Worm (Caenorhabditis elegans): ENCODE results near the gene sars-2.

Gene sars-2

DNA sequence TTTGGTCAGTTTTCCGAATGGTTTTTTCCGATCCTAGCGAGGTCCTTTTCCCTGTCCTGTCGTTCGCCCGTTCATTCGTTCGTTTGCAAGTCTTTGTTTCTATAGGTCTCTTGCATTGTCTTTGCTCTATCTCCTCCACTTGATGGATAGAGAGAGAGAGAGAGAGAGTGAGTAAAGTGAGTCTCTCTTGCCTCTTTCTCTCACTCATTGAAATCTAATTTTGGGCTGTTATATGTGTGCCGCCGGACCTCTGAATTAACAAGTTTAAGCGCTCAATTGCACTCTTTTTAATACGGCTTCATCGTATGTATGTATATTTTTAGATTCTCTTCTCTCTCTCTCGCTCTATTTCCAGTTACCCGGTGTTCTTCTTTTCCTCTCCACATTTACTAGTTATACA lies 46.4 kb downstream of the sars-2 start:
- TF ChIP-seq lin-13 (GFP tag; optimal IDR thresholded peaks at IDR 0.05) (no peak), nhr-129 (tag; optimal IDR thresholded peaks at IDR 0.05) (peak; percentile 16), C34F6.9 (tag; optimal IDR thresholded peaks at IDR 0.05) (peak; percentile 36), sem-4 (tag; optimal IDR thresholded peaks at IDR 0.05) (no peak)

DNA sequence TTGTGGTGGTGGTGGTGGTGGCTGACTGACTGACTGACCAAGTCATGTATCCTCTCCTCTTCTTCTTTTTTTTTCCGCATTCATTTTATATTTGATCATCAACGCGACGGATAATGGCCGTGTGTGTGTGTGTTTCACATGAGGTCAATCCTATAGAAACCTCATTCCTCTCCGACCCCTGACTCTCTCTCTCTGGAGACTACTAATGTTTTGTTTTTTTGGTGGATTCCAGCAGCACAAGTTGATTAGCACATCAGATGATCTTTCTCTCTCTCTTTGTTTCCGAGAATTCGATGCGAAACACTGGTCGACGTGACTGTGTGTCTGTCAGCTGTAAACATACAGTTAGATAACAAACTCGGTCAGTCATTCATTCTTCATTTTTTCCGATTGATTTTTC lies 47.7 kb downstream of the sars-2 start, which contains the start of gene Y24D9A.7:
Gene Y24D9A.7, minus strand, starts transcription at position 46 of the 400 bp plus-strand sequence.
- no peak for TF ChIP-seq snpc-4 (tag; optimal IDR thresholded peaks at IDR 0.05)
- TF ChIP-seq ceh-16 (tag; optimal IDR thresholded peaks at IDR 0.05), result no peak
- TF ChIP-seq lsy-2 (tag; optimal IDR thresholded peaks at IDR 0.05), result peak in 1 of 2 experiments; percentile 8
- no peak for TF ChIP-seq elt-1 (tag; optimal IDR thresholded peaks at IDR 0.05)
- 0 out of 2 replicates have a peak, but pooled peaks have one; percentile 67 for TF ChIP-seq ztf-1 (GFP tag; conservative IDR thresholded peaks at IDR 0.05)
- no peak for TF ChIP-seq sma-3 (GFP tag; optimal IDR thresholded peaks at IDR 0.05)
- no peak for TF ChIP-seq C34F6.9 (tag; optimal IDR thresholded peaks at IDR 0.05)
- TF ChIP-seq nhr-23 (tag; optimal IDR thresholded peaks at IDR 0.05), result no peak
- peak; percentile 17 for TF ChIP-seq gmeb-1 (tag; optimal IDR thresholded peaks at IDR 0.05)
- TF ChIP-seq nhr-11 (tag; optimal IDR thresholded peaks at IDR 0.05), result no peak
- peak; percentile 52 for TF ChIP-seq sma-9 (GFP tag; optimal IDR thresholded peaks at IDR 0.05)
- no peak for TF ChIP-seq sma-9 (tag; optimal IDR thresholded peaks at IDR 0.05)
- no peak for TF ChIP-seq ceh-82 (tag; optimal IDR thresholded peaks at IDR 0.05)
- TF ChIP-seq lin-11 (tag; optimal IDR thresholded peaks at IDR 0.05), result no peak
- no peak for TF ChIP-seq skn-1 (tag; optimal IDR thresholded peaks at IDR 0.05)
- no peak for TF ChIP-seq unc-62 (GFP tag; optimal IDR thresholded peaks at IDR 0.05)
- no peak for TF ChIP-seq nhr-6 (tag; optimal IDR thresholded peaks at IDR 0.05)
- TF ChIP-seq lin-13 (GFP tag; optimal IDR thresholded peaks at IDR 0.05), result no peak
- no peak for TF ChIP-seq egl-27 (tag; optimal IDR thresholded peaks at IDR 0.05)
- no peak for TF ChIP-seq nhr-77 (tag; optimal IDR thresholded peaks at IDR 0.05)
- TF ChIP-seq dmd-4 (tag; optimal IDR thresholded peaks at IDR 0.05), result no peak
- TF ChIP-seq blmp-1 (tag; optimal IDR thresholded peaks at IDR 0.05; ENCODE audit: insufficient read depth), result no peak
- peak; percentile 74 for TF ChIP-seq nhr-129 (tag; optimal IDR thresholded peaks at IDR 0.05)
- peak; percentile 29 for TF ChIP-seq nhr-21 (tag; optimal IDR thresholded peaks at IDR 0.05)
- no peak for TF ChIP-seq alr-1 (tag; optimal IDR thresholded peaks at IDR 0.05)
- no peak for TF ChIP-seq mdl-1 (tag; optimal IDR thresholded peaks at IDR 0.05)
- no peak for TF ChIP-seq unc-39 (tag; optimal IDR thresholded peaks at IDR 0.05)
- peak; percentile 48 for TF ChIP-seq fos-1 (tag; optimal IDR thresholded peaks at IDR 0.05)
- TF ChIP-seq F13H6.1 (tag; optimal IDR thresholded peaks at IDR 0.05), result peak; percentile 13
- TF ChIP-seq zag-1 (tag; optimal IDR thresholded peaks at IDR 0.05), result no peak
- TF ChIP-seq crh-2 (tag; optimal IDR thresholded peaks at IDR 0.05), result peak; percentile 55
- TF ChIP-seq peb-1 (tag; optimal IDR thresholded peaks at IDR 0.05), result no peak
- no peak for TF ChIP-seq Y55F3AM.14 (GFP tag; optimal IDR thresholded peaks at IDR 0.05)
- TF ChIP-seq ztf-4 (tag; optimal IDR thresholded peaks at IDR 0.05), result peak; percentile 3

DNA sequence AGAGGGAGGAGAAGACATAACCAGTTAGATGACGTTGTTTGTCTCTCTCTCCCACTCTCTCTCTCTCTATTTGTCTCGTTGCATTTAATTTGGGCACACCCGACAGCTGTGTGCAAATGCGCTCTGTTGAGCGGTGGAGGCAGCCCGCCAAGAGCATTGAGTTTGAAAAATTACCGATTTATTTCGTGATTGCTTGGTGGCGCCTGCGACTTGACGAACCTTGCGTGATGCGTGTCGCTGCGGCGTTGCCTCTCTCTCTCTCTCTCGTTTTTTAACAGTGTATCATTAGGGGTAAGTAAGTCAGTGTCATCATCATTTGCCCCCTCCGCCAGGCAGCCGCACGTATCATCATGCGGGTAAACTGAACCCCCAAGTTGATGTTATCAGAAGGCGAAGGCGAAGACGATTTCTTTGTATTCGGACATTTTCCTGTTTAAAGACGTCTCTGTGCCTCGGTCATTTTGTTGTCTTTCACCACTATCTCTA lies 48.7 kb downstream of the sars-2 start:
- TF ChIP-seq lin-39 (tag; optimal IDR thresholded peaks at IDR 0.05) (peak; percentile 25), F13H6.1 (tag; optimal IDR thresholded peaks at IDR 0.05) (peak; percentile 60), nhr-21 (tag; optimal IDR thresholded peaks at IDR 0.05) (peak; percentile 30), sma-9 (GFP tag; optimal IDR thresholded peaks at IDR 0.05) (peak; percentile 63), sma-9 (tag; optimal IDR thresholded peaks at IDR 0.05) (no peak), ceh-82 (tag; optimal IDR thresholded peaks at IDR 0.05) (no peak), sma-3 (GFP tag; optimal IDR thresholded peaks at IDR 0.05) (peak; percentile 63), unc-55 (GFP tag; optimal IDR thresholded peaks at IDR 0.05) (peak; percentile 89), aly-2 (tag; optimal IDR thresholded peaks at IDR 0.05) (no peak), lin-11 (tag; optimal IDR thresholded peaks at IDR 0.05) (peak; percentile 67), alr-1 (tag; optimal IDR thresholded peaks at IDR 0.05) (no peak), unc-62 (GFP tag; optimal IDR thresholded peaks at IDR 0.05) (no peak), gmeb-1 (tag; optimal IDR thresholded peaks at IDR 0.05) (peak; percentile 19), lsy-2 (tag; optimal IDR thresholded peaks at IDR 0.05) (peak; percentile 31 to 75), nhr-10 (tag; optimal IDR thresholded peaks at IDR 0.05) (no peak), nhr-12 (tag; optimal IDR thresholded peaks at IDR 0.05) (no peak), crh-2 (tag; optimal IDR thresholded peaks at IDR 0.05) (peak; percentile 21), R02D3.7 (tag; optimal IDR thresholded peaks at IDR 0.05) (no peak), egl-27 (tag; optimal IDR thresholded peaks at IDR 0.05) (no peak), nhr-23 (tag; optimal IDR thresholded peaks at IDR 0.05) (no peak), sem-4 (tag; optimal IDR thresholded peaks at IDR 0.05) (no peak), mbf-1 (tag; optimal IDR thresholded peaks at IDR 0.05) (no peak), elt-1 (tag; optimal IDR thresholded peaks at IDR 0.05) (no peak), lin-13 (GFP tag; optimal IDR thresholded peaks at IDR 0.05) (peak; percentile 80), nhr-237 (tag; optimal IDR thresholded peaks at IDR 0.05) (no peak), ztf-1 (GFP tag; conservative IDR thresholded peaks at IDR 0.05) (no peak), zag-1 (tag; optimal IDR thresholded peaks at IDR 0.05) (peak; percentile 25), Y55F3AM.14 (GFP tag; optimal IDR thresholded peaks at IDR 0.05) (peak; percentile 56), C34F6.9 (tag; optimal IDR thresholded peaks at IDR 0.05) (peak; percentile 76), unc-39 (tag; optimal IDR thresholded peaks at IDR 0.05) (no peak), mab-5 (tag; optimal IDR thresholded peaks at IDR 0.05) (peak; percentile 10), ZK546.5 (tag; optimal IDR thresholded peaks at IDR 0.05) (no peak), dmd-4 (tag; optimal IDR thresholded peaks at IDR 0.05) (no peak), nhr-25 (tag; optimal IDR thresholded peaks at IDR 0.05) (peak; percentile 57), skn-1 (tag; optimal IDR thresholded peaks at IDR 0.05) (no peak), blmp-1 (tag; optimal IDR thresholded peaks at IDR 0.05; ENCODE audit: insufficient read depth) (peak; percentile 36), elt-3 (tag; optimal IDR thresholded peaks at IDR 0.05) (no peak), fos-1 (tag; optimal IDR thresholded peaks at IDR 0.05) (peak; percentile 76)
